Fruit fly (Drosophila melanogaster) ovary, adult (tissue): Measurements from ENCODE around the gene CG17652.
A peak's percentile ranks its signal among the peaks of the same experiment; 100 is the strongest.

Source experiments
- CG17801 ChIP-seq: fragments of 200-800 bp; optimal IDR thresholded peaks from 2 replicates; lab custom pipeline; 2019; ENCODE audit warnings: missing biosample characterization, mild to moderate bottlenecking, missing genetic modification characterization, moderate library complexity; ENCODE audit not compliant: partially characterized antibody

Gene CG17652

dm6 chr2L:1727162-1727825, 4.9 kb downstream of the CG17652 start:
- TF ChIP-seq CG17801 = no peak

- TF ChIP-seq CG17801 = no peak
Measured at dm6 chr2L:1724592-1724940, 7.6 kb downstream of the CG17652 start.

- peak; percentile 38 for TF ChIP-seq CG17801
Measured at dm6 chr2L:1723937-1724591, 8.1 kb downstream of the CG17652 start, which contains the start of gene Rim2. Gene Rim2 (minus strand): TSS chr2L:1724388.

- no peak for TF ChIP-seq CG17801
Measured at dm6 chr2L:1723135-1723936, 8.8 kb downstream of the CG17652 start.

dm6 chr2L:1722260-1722659, 9.9 kb downstream of the CG17652 start:
- TF ChIP-seq CG17801 = no peak

- TF ChIP-seq CG17801 = no peak
Measured at dm6 chr2L:1720846-1721506, 11.2 kb downstream of the CG17652 start.

- TF ChIP-seq CG17801 = no peak
Measured at dm6 chr2L:1719971-1720370, 12.2 kb downstream of the CG17652 start.

dm6 chr2L:1717247-1717646, 14.9 kb downstream of the CG17652 start:
- TF ChIP-seq CG17801 = no peak

dm6 chr2L:1715699-1716333, 16.3 kb downstream of the CG17652 start, which contains the start of gene frtz:
Gene frtz (minus strand): TSS chr2L:1715851.
- no peak for TF ChIP-seq CG17801

- peak; percentile 27 for TF ChIP-seq CG17801
Measured at dm6 chr2L:1710224-1710623, 21.9 kb downstream of the CG17652 start, which contains the start of the genes CG17660 and mRpL48. Gene CG17660 (minus strand): TSS chr2L:1710421. Gene mRpL48 (plus strand): TSS chr2L:1710462.

dm6 chr2L:1709316-1709715, 22.8 kb downstream of the CG17652 start:
- TF ChIP-seq CG17801 = no peak

- no peak for TF ChIP-seq CG17801
Measured at dm6 chr2L:1708110-1708509, 24.0 kb downstream of the CG17652 start.

dm6 chr2L:1706961-1707360, 25.2 kb downstream of the CG17652 start:
- TF ChIP-seq CG17801 = no peak

dm6 chr2L:1704746-1705145, 27.4 kb downstream of the CG17652 start, which contains the start of gene cpb:
Gene cpb (plus strand): TSS chr2L:1704902.
- peak; percentile 16 for TF ChIP-seq CG17801

- no peak for TF ChIP-seq CG17801
Measured at dm6 chr2L:1696269-1696668, 35.9 kb downstream of the CG17652 start.

dm6 chr2L:1692857-1693256, 39.3 kb downstream of the CG17652 start:
- TF ChIP-seq CG17801 = no peak
